Fruit fly (Drosophila melanogaster): Measurements from ENCODE around the gene CG15011.

The CG15011 gene

DNA sequence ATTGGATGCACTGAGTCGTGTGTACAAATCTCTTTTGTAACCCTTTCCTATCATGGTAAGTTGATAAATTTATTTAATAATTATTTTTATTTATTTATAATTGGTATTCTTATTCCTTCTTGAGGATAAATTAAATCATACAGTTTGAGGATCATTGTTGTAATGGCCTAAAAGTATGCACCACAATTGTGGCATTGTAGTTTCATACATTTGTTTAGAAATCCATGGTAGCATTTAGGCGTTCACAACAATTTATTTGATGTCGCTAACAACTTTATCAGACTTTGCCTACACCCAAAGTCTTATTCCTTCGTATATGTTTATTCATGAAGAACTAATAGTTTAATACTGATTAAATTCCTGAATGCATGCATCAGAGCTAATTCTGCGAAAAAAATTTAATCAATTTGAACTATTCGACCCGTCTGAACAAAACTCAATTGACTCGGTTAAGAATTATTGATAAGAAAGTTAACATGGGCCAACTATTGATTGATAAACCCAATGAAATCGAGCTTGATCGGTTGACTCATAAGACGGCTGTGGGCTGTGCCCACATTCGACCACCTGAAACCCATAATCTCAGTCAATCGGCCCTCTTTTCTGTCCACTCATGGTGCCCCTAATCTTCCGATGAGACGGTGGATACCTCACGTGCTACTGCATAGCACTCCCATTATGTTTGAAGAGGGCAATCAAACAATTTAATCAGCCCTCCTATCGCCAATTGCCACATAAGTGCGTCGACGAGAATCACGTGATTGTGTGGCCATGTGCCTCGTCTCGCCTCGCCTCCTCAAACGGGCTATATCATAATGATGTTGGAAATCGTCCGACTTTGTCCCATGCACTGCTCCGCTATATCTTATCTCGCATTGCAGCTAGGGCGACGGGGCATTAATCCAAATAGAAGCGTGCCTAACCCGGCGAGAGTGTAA is 39.4 kb downstream of the CG15011 start:
- TF ChIP-seq CG8478 (optimal IDR thresholded peaks at IDR 0.05) (no peak), Dll (optimal IDR thresholded peaks at IDR 0.05) (no peak), psq (optimal IDR thresholded peaks at IDR 0.05) (no peak), pan (optimal IDR thresholded peaks at IDR 0.05) (no peak), usp (GFP tag; optimal IDR thresholded peaks at IDR 0.05) (no peak), EcR (GFP tag; optimal IDR thresholded peaks at IDR 0.05) (no peak)

DNA sequence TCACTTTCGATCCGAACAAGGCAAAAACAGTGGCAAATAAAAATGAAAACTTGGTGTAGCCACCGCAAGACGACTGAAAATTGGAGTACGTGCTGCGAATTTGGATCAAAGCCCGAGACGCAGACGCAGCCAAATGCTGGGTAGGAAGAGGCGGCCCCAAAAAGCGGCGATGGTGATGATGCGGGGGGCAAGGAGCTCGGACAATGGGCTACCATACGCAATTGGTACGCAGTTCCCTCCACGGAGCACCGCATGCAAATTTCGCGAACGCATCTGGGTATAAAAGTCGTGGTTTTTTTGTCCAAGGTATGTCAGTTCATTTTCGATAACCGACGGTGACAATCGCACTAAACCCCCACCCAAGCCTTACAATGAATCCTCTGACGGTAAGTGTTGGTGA is 43.9 kb downstream of the CG15011 start, which contains the start of gene Cpr64Ad:
Gene Cpr64Ad, plus strand, starts transcription at position 301 of the 400 bp plus-strand sequence.
- TF ChIP-seq EcR (GFP tag; optimal IDR thresholded peaks at IDR 0.05) (no peak), psq (optimal IDR thresholded peaks at IDR 0.05) (no peak), usp (GFP tag; optimal IDR thresholded peaks at IDR 0.05) (no peak), Dll (optimal IDR thresholded peaks at IDR 0.05) (no peak), pan (optimal IDR thresholded peaks at IDR 0.05) (no peak), CG8478 (optimal IDR thresholded peaks at IDR 0.05) (no peak)

DNA sequence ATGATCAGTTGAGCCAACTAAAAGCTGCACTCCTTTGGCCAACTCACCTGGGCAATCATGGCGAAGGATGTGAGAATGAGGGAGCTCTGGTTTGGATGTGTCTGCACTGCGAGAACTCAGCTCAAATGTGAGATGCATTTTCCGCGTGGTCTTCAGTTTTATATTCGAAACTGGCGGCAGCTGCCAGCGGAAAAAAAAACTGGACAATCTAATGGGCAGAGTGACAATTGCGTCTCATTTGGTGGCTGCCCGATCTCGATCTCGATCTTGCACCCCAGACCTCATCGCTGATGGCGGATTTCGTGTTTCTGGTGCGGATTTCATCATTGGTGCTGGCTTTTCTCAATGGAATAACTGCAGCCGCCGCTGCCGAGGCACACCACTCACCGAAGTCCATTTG is 46.1 kb downstream of the CG15011 start, which contains the start of gene Cpr64Ac:
Gene Cpr64Ac, minus strand, starts transcription at position 101 of the 400 bp plus-strand sequence.
- no peak for TF ChIP-seq psq (optimal IDR thresholded peaks at IDR 0.05)
- TF ChIP-seq pan (optimal IDR thresholded peaks at IDR 0.05) = no peak
- TF ChIP-seq EcR (GFP tag; optimal IDR thresholded peaks at IDR 0.05) = no peak
- no peak for TF ChIP-seq usp (GFP tag; optimal IDR thresholded peaks at IDR 0.05)
- TF ChIP-seq Dll (optimal IDR thresholded peaks at IDR 0.05) = no peak
- TF ChIP-seq CG8478 (optimal IDR thresholded peaks at IDR 0.05) = no peak

DNA sequence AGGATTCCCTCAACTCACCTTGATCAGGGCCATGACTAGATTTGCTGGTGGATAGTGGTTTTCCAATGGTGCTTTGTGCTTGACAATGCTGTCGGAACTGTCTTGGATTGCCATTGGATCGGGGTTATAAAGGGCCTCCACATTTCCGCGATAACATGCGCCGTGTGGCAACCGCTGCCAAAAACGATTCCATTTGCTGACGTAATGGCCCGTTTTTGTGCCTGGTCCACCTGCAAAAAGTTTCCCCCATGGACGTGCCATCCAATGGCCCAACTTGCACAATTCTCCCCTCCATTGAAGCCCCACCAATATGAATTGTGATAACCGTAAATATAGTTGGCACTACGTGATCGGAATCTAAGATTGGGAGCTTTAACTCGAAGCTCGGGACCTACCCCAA is 47.5 kb downstream of the CG15011 start, which contains the start of gene Cpr64Ab:
Gene Cpr64Ab, minus strand, starts transcription at position 101 of the 400 bp plus-strand sequence.
- TF ChIP-seq psq (optimal IDR thresholded peaks at IDR 0.05) (no peak), Dll (optimal IDR thresholded peaks at IDR 0.05) (no peak), CG8478 (optimal IDR thresholded peaks at IDR 0.05) (no peak), usp (GFP tag; optimal IDR thresholded peaks at IDR 0.05) (no peak), pan (optimal IDR thresholded peaks at IDR 0.05) (no peak), EcR (GFP tag; optimal IDR thresholded peaks at IDR 0.05) (no peak)

DNA sequence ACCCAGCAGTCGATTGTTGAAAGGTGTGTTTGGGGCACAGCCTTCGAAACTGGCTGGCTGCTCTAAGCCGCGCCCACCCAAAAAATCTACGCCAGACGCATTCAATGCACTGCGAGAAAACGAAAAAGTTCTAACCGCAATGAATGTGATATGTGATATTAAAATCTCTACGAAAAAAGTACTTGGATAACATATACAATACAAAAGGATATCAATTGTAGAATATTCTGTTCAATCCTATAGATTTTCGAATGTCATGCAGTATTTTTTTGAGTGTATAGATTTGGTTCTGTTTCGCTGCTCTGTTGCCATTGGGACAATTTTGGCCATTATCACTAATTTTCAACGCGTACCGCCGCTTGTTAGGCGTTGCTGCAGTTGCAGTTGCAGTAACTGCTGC is 49.2 kb downstream of the CG15011 start:
- TF ChIP-seq EcR (GFP tag; optimal IDR thresholded peaks at IDR 0.05) = no peak

DNA sequence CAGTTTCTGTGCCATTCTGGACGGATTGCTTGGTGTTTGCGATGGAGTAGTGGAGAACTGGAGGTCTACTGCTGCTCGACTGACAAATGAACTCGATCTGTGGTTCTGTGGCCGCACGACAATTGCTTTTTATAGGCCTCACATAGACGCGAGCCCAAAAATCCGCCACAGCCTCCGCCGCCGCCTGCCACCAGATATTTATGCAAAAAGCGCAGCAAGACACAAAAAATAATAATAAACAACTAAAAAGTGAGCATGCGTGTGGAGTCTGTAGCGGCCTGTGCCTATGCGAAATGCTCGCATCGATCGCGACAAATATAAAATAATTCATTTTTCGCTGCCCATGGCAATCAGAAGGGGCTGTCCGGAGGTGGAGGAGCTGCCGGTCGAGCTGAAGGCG is 49.9 kb downstream of the CG15011 start, which contains the start of gene Cpr64Aa:
Gene Cpr64Aa, minus strand, starts transcription at position 101 of the 400 bp plus-strand sequence.
- TF ChIP-seq EcR (GFP tag; optimal IDR thresholded peaks at IDR 0.05) (no peak), pan (optimal IDR thresholded peaks at IDR 0.05) (no peak), CG8478 (optimal IDR thresholded peaks at IDR 0.05) (no peak), psq (optimal IDR thresholded peaks at IDR 0.05) (no peak), usp (GFP tag; optimal IDR thresholded peaks at IDR 0.05) (no peak), Dll (optimal IDR thresholded peaks at IDR 0.05) (no peak)

All from whole organism.